Fruit fly (Drosophila melanogaster) whole organism, embryonic: ENCODE results near the gene CG3919.
A peak's percentile ranks its signal among the peaks of the same experiment; 100 is the strongest.

Experiments used
- Ada2b ChIP-seq: fragments of 200-800 bp; sonication (Bioruptor generic); IDR thresholded peaks from 2 replicates; pipeline ENCODE4 v1.3.6; 2022; ENCODE audit warnings: missing biosample characterization, missing genetic modification characterization
- Atf-2 ChIP-seq: fragments of 200-800 bp; sonication (Bioruptor generic); optimal IDR thresholded peaks from 2 replicates; lab custom pipeline; 2016; ENCODE audit warnings: missing biosample characterization, missing genetic modification characterization
- Atf3 ChIP-seq: fragments of 200-800 bp; sonication (Bioruptor generic); optimal IDR thresholded peaks from 3 replicates; lab custom pipeline; 2016; ENCODE audit warnings: missing biosample characterization, missing genetic modification characterization
- B-H1 ChIP-seq: fragments of 200-800 bp; sonication (Bioruptor generic); IDR thresholded peaks from 3 replicates; pipeline ENCODE4 v1.3.6; 2022; ENCODE audit warnings: missing biosample characterization, missing genetic modification characterization
- Blimp-1 ChIP-seq: fragments of 200-800 bp; sonication (Bioruptor generic); optimal IDR thresholded peaks from 3 replicates; lab custom pipeline; 2018; ENCODE audit warnings: missing biosample characterization, missing genetic modification characterization, mild to moderate bottlenecking, moderate library complexity, missing genetic modification reagents
- CG11398 ChIP-seq: fragments of 200-800 bp; sonication (Bioruptor generic); optimal IDR thresholded peaks from 2 replicates; lab custom pipeline; 2016; ENCODE audit warnings: missing biosample characterization, missing genetic modification characterization
- CG11456 ChIP-seq: fragments of 200-800 bp; sonication (Bioruptor generic); IDR thresholded peaks from 3 replicates; pipeline ENCODE4 v1.3.6; 2022; ENCODE audit warnings: missing biosample characterization, missing genetic modification characterization
- CG11560 ChIP-seq: fragments of 200-800 bp; sonication (Bioruptor generic); IDR thresholded peaks from 3 replicates; pipeline ENCODE4 v1.3.6; 2022; ENCODE audit warnings: missing biosample characterization, missing genetic modification characterization
- CG11723 ChIP-seq: fragments of 200-800 bp; sonication (Bioruptor generic); optimal IDR thresholded peaks from 2 replicates; lab custom pipeline; 2017; ENCODE audit warnings: missing biosample characterization, mild to moderate bottlenecking, missing genetic modification characterization
- CG12942 ChIP-seq: fragments of 200-800 bp; sonication (Bioruptor generic); optimal IDR thresholded peaks from 3 replicates; lab custom pipeline; 2016; ENCODE audit warnings: missing biosample characterization, missing genetic modification characterization
- CG14441 ChIP-seq: fragments of 200-800 bp; sonication (Bioruptor generic); IDR thresholded peaks from 2 replicates; pipeline ENCODE4 v1.3.6; 2022; ENCODE audit warnings: missing biosample characterization, missing genetic modification characterization
- CG15011 ChIP-seq: fragments of 200-800 bp; sonication (Bioruptor generic); optimal IDR thresholded peaks from 3 replicates; lab custom pipeline; 2018; ENCODE audit warnings: missing biosample characterization, mild to moderate bottlenecking, missing genetic modification characterization
- CG15514 ChIP-seq: fragments of 200-800 bp; sonication (Bioruptor generic); optimal IDR thresholded peaks from 3 replicates; lab custom pipeline; 2017; ENCODE audit warnings: missing biosample characterization, missing genetic modification characterization, mild to moderate bottlenecking, moderate library complexity, missing genetic modification reagents
- CG16813 ChIP-seq: fragments of 200-800 bp; sonication (Bioruptor generic); IDR thresholded peaks from 3 replicates; pipeline ENCODE4 v1.3.6; 2022; ENCODE audit warnings: missing biosample characterization, missing genetic modification characterization; ENCODE audit not compliant: partially characterized antibody
- CG17361 ChIP-seq: fragments of 200-800 bp; sonication (Bioruptor generic); IDR thresholded peaks from 3 replicates; pipeline ENCODE4 v1.3.6; 2022; ENCODE audit warnings: missing biosample characterization, missing genetic modification characterization
- CG17612 ChIP-seq: fragments of 200-800 bp; sonication (Bioruptor generic); IDR thresholded peaks from 2 replicates; pipeline ENCODE4 v1.3.6; 2022; ENCODE audit warnings: missing biosample characterization, missing genetic modification characterization
- CG17829 ChIP-seq: fragments of 200-800 bp; optimal IDR thresholded peaks from 2 replicates; lab custom pipeline; 2019; ENCODE audit warnings: missing biosample characterization, mild to moderate bottlenecking, missing genetic modification characterization, moderate library complexity
- CG1792 ChIP-seq: fragments of 200-800 bp; sonication (Bioruptor generic); optimal IDR thresholded peaks from 2 replicates; lab custom pipeline; 2016; ENCODE audit warnings: missing biosample characterization, missing genetic modification characterization
- CG18764 ChIP-seq: fragments of 200-800 bp; sonication (Bioruptor generic); optimal IDR thresholded peaks from 3 replicates; lab custom pipeline; 2016; ENCODE audit warnings: missing biosample characterization, missing genetic modification characterization
- CG30431 ChIP-seq: fragments of 200-800 bp; sonication (Bioruptor generic); optimal IDR thresholded peaks from 2 replicates; lab custom pipeline; 2017; ENCODE audit warnings: missing biosample characterization, missing genetic modification characterization
- CG32772 ChIP-seq: fragments of 200-800 bp; sonication (Bioruptor generic); IDR thresholded peaks from 2 replicates; pipeline ENCODE4 v1.3.6; 2022; ENCODE audit warnings: missing biosample characterization, missing genetic modification characterization
- CG33557 ChIP-seq: fragments of 200-800 bp; sonication (Bioruptor generic); optimal IDR thresholded peaks from 2 replicates; lab custom pipeline; 2019; ENCODE audit warnings: missing biosample characterization, mild to moderate bottlenecking, missing genetic modification characterization, moderate library complexity
- CG7928 ChIP-seq: fragments of 200-800 bp; sonication (Bioruptor generic); optimal IDR thresholded peaks from 2 replicates; lab custom pipeline; 2017; ENCODE audit warnings: missing biosample characterization, mild to moderate bottlenecking, missing genetic modification characterization
- CG8924 ChIP-seq: fragments of 200-800 bp; optimal IDR thresholded peaks from 3 replicates; lab custom pipeline; 2019; ENCODE audit warnings: missing biosample characterization, mild to moderate bottlenecking, missing genetic modification characterization, moderate library complexity
- CG9437 ChIP-seq: fragments of 200-800 bp; sonication (Bioruptor generic); optimal IDR thresholded peaks from 2 replicates; lab custom pipeline; 2018; ENCODE audit warnings: missing biosample characterization, mild to moderate bottlenecking, missing genetic modification characterization
- CG9609 ChIP-seq: fragments of 200-800 bp; sonication (Bioruptor generic); optimal IDR thresholded peaks from 3 replicates; lab custom pipeline; 2016; ENCODE audit warnings: missing biosample characterization, missing genetic modification characterization
- CG9797 ChIP-seq: fragments of 200-800 bp; sonication (Bioruptor generic); optimal IDR thresholded peaks from 3 replicates; lab custom pipeline; 2018; ENCODE audit warnings: missing biosample characterization, mild to moderate bottlenecking, missing genetic modification characterization
- Chrac-16 ChIP-seq: fragments of 200-800 bp; sonication (Bioruptor generic); optimal IDR thresholded peaks from 3 replicates; lab custom pipeline; 2016; ENCODE audit warnings: missing biosample characterization, missing genetic modification characterization
- Gsc ChIP-seq: fragments of 200-800 bp; sonication (Bioruptor generic); IDR thresholded peaks from 2 replicates; pipeline ENCODE4 v1.3.6; 2022; ENCODE audit warnings: missing biosample characterization, missing genetic modification characterization
- H15 ChIP-seq: fragments of 200-800 bp; sonication (Bioruptor generic); IDR thresholded peaks from 3 replicates; pipeline ENCODE4 v1.3.6; 2022; ENCODE audit warnings: missing biosample characterization, missing genetic modification characterization
- NC2α ChIP-seq: fragments of 200-800 bp; sonication (Bioruptor generic); optimal IDR thresholded peaks from 2 replicates; lab custom pipeline; 2016; ENCODE audit warnings: missing biosample characterization, missing genetic modification characterization
- Nf-YA ChIP-seq: fragments of 200-800 bp; sonication (Bioruptor generic); IDR thresholded peaks from 2 replicates; pipeline ENCODE4 v1.3.6; 2022; ENCODE audit warnings: missing biosample characterization, missing genetic modification characterization
- Nf-YC ChIP-seq: fragments of 200-800 bp; optimal IDR thresholded peaks from 3 replicates; lab custom pipeline; 2019; ENCODE audit warnings: missing biosample characterization, mild to moderate bottlenecking, missing genetic modification characterization, moderate library complexity
- Sin3A ChIP-seq: fragments of >200 bp; optimal IDR thresholded peaks from 2 replicates; lab custom pipeline; 2018
- ac ChIP-seq: fragments of 200-800 bp; sonication (Bioruptor generic); optimal IDR thresholded peaks from 3 replicates; lab custom pipeline; 2017; ENCODE audit warnings: missing biosample characterization, mild to moderate bottlenecking, missing genetic modification characterization
- az2 ChIP-seq: fragments of 200-800 bp; sonication (Bioruptor generic); optimal IDR thresholded peaks from 3 replicates; lab custom pipeline; 2016; ENCODE audit warnings: missing biosample characterization, missing genetic modification characterization
- bcd ChIP-seq: fragments of 200-800 bp; sonication (Bioruptor generic); optimal IDR thresholded peaks from 2 replicates; lab custom pipeline; 2017; ENCODE audit warnings: missing biosample characterization, mild to moderate bottlenecking, missing genetic modification characterization
- br ChIP-seq: fragments of >200 bp; optimal IDR thresholded peaks from 2 replicates; lab custom pipeline; 2017
- cato ChIP-seq: fragments of 200-800 bp; sonication (Bioruptor generic); optimal IDR thresholded peaks from 2 replicates; lab custom pipeline; 2016; ENCODE audit warnings: missing biosample characterization, missing genetic modification characterization, borderline replicate concordance
- dmrt11E ChIP-seq: fragments of 200-800 bp; sonication (Bioruptor generic); optimal IDR thresholded peaks from 3 replicates; lab custom pipeline; 2018; ENCODE audit warnings: missing biosample characterization, mild to moderate bottlenecking, missing genetic modification characterization, moderate library complexity
- esg ChIP-seq: fragments of 200-800 bp; sonication (Bioruptor generic); conservative IDR thresholded peaks from 2 replicates; pipeline ENCODE4 v1.3.6; 2022; ENCODE audit warnings: missing biosample characterization, missing genetic modification characterization
- mld ChIP-seq: fragments of 200-800 bp; sonication (Bioruptor generic); IDR thresholded peaks from 3 replicates; pipeline ENCODE4 v1.3.6; 2022; ENCODE audit warnings: missing biosample characterization, missing genetic modification characterization; ENCODE audit not compliant: partially characterized antibody
- nerfin-1 ChIP-seq: fragments of 200-800 bp; sonication (Bioruptor generic); optimal IDR thresholded peaks from 3 replicates; lab custom pipeline; 2019; ENCODE audit warnings: missing biosample characterization, mild to moderate bottlenecking, missing genetic modification characterization, moderate library complexity
- p53 ChIP-seq: fragments of 200-800 bp; sonication (Bioruptor generic); optimal IDR thresholded peaks from 2 replicates; lab custom pipeline; 2016; ENCODE audit warnings: missing biosample characterization, missing genetic modification characterization
- prd ChIP-seq, 3 experiments: fragments of >200 bp in 2 of 3; fragments of 200-800 bp in 1 of 3; sonication (Bioruptor generic) in 1 of 3; optimal IDR thresholded peaks in 2 of 3; IDR thresholded peaks in 1 of 3; 2 replicates in 2 of 3; 3 replicates in 1 of 3; pipeline versions ENCODE4 v1.3.6 to Lab custom; 2017 to 2022; ENCODE audit warnings: missing biosample characterization in 1 of 3, missing genetic modification characterization in 1 of 3
- pros ChIP-seq: fragments of 200-800 bp; sonication (Bioruptor generic); optimal IDR thresholded peaks from 3 replicates; lab custom pipeline; 2019; ENCODE audit warnings: missing biosample characterization, mild to moderate bottlenecking, missing genetic modification characterization, moderate library complexity
- repo ChIP-seq: fragments of 200-800 bp; sonication (Bioruptor generic); optimal IDR thresholded peaks from 2 replicates; lab custom pipeline; 2016; ENCODE audit warnings: missing biosample characterization, missing genetic modification characterization
- tna ChIP-seq: fragments of 200-800 bp; sonication (Bioruptor generic); IDR thresholded peaks from 2 replicates; pipeline ENCODE4 v1.3.6; 2022; ENCODE audit warnings: missing biosample characterization, missing genetic modification characterization; ENCODE audit not compliant: partially characterized antibody
- tx ChIP-seq: fragments of 200-800 bp; sonication (Bioruptor generic); optimal IDR thresholded peaks from 2 replicates; lab custom pipeline; 2016; ENCODE audit warnings: missing biosample characterization, missing genetic modification characterization
- zen ChIP-seq: fragments of 200-800 bp; sonication (Bioruptor generic); optimal IDR thresholded peaks from 3 replicates; lab custom pipeline; 2018; ENCODE audit warnings: missing biosample characterization, mild to moderate bottlenecking, missing genetic modification characterization, moderate library complexity

Gene CG3919

dm6 chr3L:14448321-14449043, 38.1 kb downstream of the CG3919 start (continued):
- TF ChIP-seq CG9437 (GFP tag; lab: Kevin White, UChicago) (peak; percentile 82), Chrac-16 (GFP tag; lab: Kevin White, UChicago) (peak; percentile 93), CG33557 (GFP tag; lab: Kevin White, UChicago) (peak; percentile 90), cato (GFP tag; lab: Kevin White, UChicago) (peak; percentile 83), CG1792 (peak; percentile 33), CG9797 (GFP tag; lab: Kevin White, UChicago) (peak; percentile 4), ac (GFP tag; lab: Kevin White, UChicago) (peak; percentile 94), tna (GFP tag; lab: Robert Waterston, UW) (no peak), bcd (GFP tag; lab: Kevin White, UChicago) (peak; percentile 88), CG30431 (GFP tag; lab: Kevin White, UChicago) (peak; percentile 89), p53 (GFP tag; lab: Kevin White, UChicago) (peak; percentile 55), dmrt11E (tag; lab: Kevin White, UChicago) (peak; percentile 98), CG11560 (no peak; the same call in 2 of the 3 replicates), Nf-YA (peak; percentile 81), br (lab: Kevin White, UChicago) (no peak), Sin3A (lab: Kevin White, UChicago) (no peak), pros (GFP tag; lab: Kevin White, UChicago) (peak; percentile 9), Atf-2 (GFP tag; lab: Kevin White, UChicago) (peak; percentile 73), mld (GFP tag; lab: Robert Waterston, UW) (no peak), tx (peak; percentile 73), repo (peak; percentile 67), CG18764 (GFP tag; lab: Kevin White, UChicago) (peak; percentile 87), CG7928 (GFP tag; lab: Kevin White, UChicago) (peak; percentile 36), CG12942 (GFP tag; lab: Kevin White, UChicago) (peak; percentile 83), Atf3 (GFP tag; lab: Kevin White, UChicago) (peak; percentile 79), Nf-YC (no peak), CG32772 (GFP tag; lab: Robert Waterston, UW) (peak; percentile 88), zen (tag; lab: Kevin White, UChicago) (peak; percentile 99), CG17361 (GFP tag; lab: Robert Waterston, UW) (peak; percentile 94), CG17829 (tag; lab: Kevin White, UChicago) (peak; percentile 96), Blimp-1 (GFP tag; lab: Kevin White, UChicago) (peak; percentile 92), nerfin-1 (tag; lab: Kevin White, UChicago) (peak; percentile 85), Gsc (GFP tag; lab: Robert Waterston, UW) (peak; percentile 49; the same call in 1 of the 2 replicates), prd (optimal IDR thresholded peaks at IDR 0.05; lab: Kevin White, UChicago) (no peak), prd (GFP tag; IDR thresholded peaks at IDR 0.05; lab: Robert Waterston, UW) (peak; percentile 96), CG17612 (GFP tag; lab: Robert Waterston, UW) (peak; percentile 58; the same call in 1 of the 2 replicates), az2 (peak; percentile 94), CG11723 (GFP tag; lab: Kevin White, UChicago) (peak; percentile 85), esg (GFP tag; lab: Robert Waterston, UW) (peak; percentile 90), CG8924 (peak; percentile 97), Ada2b (GFP tag; lab: Robert Waterston, UW) (peak; percentile 87), CG14441 (GFP tag; lab: Robert Waterston, UW) (peak; percentile 87), CG16813 (GFP tag; lab: Robert Waterston, UW) (no peak), CG11398 (peak; percentile 54), CG9609 (GFP tag; lab: Kevin White, UChicago) (peak; percentile 76), CG15514 (GFP tag; lab: Kevin White, UChicago) (peak; percentile 53), B-H1 (GFP tag; lab: Robert Waterston, UW) (peak; percentile 83), H15 (GFP tag; lab: Robert Waterston, UW) (peak; percentile 79), NC2α (GFP tag; lab: Kevin White, UChicago) (peak; percentile 57), CG15011 (GFP tag; lab: Kevin White, UChicago) (peak; percentile 77), CG11456 (no peak)
